Worm (Caenorhabditis elegans): ENCODE data around the gene K11D12.14.

The K11D12.14 gene

DNA sequence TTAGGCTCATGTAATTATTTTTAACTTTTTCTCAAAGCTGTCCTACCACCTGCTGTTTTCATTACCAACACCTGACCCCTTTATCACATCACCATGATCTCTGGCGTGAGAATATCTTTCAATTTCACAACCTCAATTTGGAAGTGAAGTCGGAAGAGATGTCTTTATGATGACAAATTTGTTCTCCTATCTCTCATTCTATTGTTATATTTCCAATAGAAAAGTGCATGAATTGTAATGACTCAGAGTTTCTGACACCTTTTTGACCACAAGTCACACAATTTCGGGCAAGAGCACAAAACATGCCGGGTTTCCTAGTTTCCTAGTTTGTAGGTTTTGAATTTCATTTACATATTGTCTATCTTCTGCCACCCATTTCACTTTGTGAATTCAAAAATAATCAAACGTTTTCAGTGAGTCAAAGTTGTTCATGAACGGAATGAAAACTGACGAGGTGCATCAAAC lies 30.6 kb upstream of the K11D12.14 start, which contains the start of gene srr-4:
Gene srr-4, plus strand, starts transcription at position 415 of the 465 bp plus-strand sequence.
- TF ChIP-seq skn-1 (tag; optimal IDR thresholded peaks at IDR 0.05) (peak; percentile 39), egl-27 (tag; optimal IDR thresholded peaks at IDR 0.05) (no peak), fos-1 (tag; optimal IDR thresholded peaks at IDR 0.05) (peak; percentile 66), nhr-129 (tag; optimal IDR thresholded peaks at IDR 0.05) (no peak), sma-9 (GFP tag; optimal IDR thresholded peaks at IDR 0.05) (peak; percentile 18), sma-9 (tag; optimal IDR thresholded peaks at IDR 0.05) (no peak), lin-13 (GFP tag; optimal IDR thresholded peaks at IDR 0.05) (no peak), mbf-1 (tag; optimal IDR thresholded peaks at IDR 0.05) (no peak)

DNA sequence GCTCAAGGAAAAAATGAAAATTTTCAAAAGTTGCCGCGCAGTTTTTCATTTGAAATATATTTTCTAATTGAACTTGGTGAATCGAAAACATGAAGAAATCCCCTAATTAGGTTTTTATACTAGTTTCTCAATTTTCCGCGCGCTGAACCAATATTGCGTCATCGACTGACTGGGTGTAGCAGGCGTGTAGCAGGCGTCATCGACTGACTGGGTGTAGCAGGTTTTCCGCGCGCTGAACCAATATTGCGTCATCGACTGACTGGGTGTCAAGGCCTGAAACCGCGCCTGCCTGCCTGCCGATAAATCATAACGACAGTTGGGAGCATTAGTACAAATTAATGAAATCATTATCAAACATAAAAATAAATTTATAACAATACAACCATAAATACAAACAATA lies 26.1 kb upstream of the K11D12.14 start:
- no peak for TF ChIP-seq unc-39 (tag; optimal IDR thresholded peaks at IDR 0.05)
- TF ChIP-seq lin-13 (GFP tag; optimal IDR thresholded peaks at IDR 0.05), result no peak
- no peak for TF ChIP-seq sma-3 (GFP tag; optimal IDR thresholded peaks at IDR 0.05)
- no peak for TF ChIP-seq ztf-4 (tag; optimal IDR thresholded peaks at IDR 0.05)
- TF ChIP-seq peb-1 (tag; optimal IDR thresholded peaks at IDR 0.05), result no peak
- TF ChIP-seq nhr-11 (tag; optimal IDR thresholded peaks at IDR 0.05), result no peak
- no peak for TF ChIP-seq mab-5 (tag; optimal IDR thresholded peaks at IDR 0.05)
- no peak for TF ChIP-seq nhr-12 (tag; optimal IDR thresholded peaks at IDR 0.05)
- no peak for TF ChIP-seq unc-62 (GFP tag; optimal IDR thresholded peaks at IDR 0.05)
- no peak for TF ChIP-seq lin-39 (tag; optimal IDR thresholded peaks at IDR 0.05)
- TF ChIP-seq F13H6.1 (tag; optimal IDR thresholded peaks at IDR 0.05), result no peak

DNA sequence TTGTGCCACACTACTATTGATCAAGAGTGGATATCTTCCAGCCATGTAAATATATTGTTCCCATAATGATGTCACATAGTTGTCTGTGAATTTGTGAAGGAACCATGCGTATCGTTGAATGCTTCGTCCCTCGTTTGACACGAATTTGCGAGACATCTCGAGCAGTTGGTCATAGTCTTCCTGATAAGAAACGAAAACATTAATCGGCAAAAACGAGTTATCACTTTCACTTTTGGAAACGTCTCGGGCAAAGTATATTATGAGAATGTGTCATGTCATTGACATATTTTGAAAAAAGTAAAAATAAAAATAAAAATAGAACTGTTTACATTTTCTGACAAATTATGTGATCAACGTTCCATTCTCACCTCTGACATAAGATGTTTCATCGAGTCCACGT lies 23.0 kb upstream of the K11D12.14 start:
- TF ChIP-seq ztf-1 (GFP tag; conservative IDR thresholded peaks at IDR 0.05) (no peak), F13H6.1 (tag; optimal IDR thresholded peaks at IDR 0.05) (peak; percentile 22), crh-2 (tag; optimal IDR thresholded peaks at IDR 0.05) (peak; percentile 44), Y55F3AM.14 (GFP tag; optimal IDR thresholded peaks at IDR 0.05) (peak; percentile 11), sma-9 (GFP tag; optimal IDR thresholded peaks at IDR 0.05) (peak; percentile 5), sma-9 (tag; optimal IDR thresholded peaks at IDR 0.05) (no peak), fos-1 (tag; optimal IDR thresholded peaks at IDR 0.05) (peak; percentile 92)

DNA sequence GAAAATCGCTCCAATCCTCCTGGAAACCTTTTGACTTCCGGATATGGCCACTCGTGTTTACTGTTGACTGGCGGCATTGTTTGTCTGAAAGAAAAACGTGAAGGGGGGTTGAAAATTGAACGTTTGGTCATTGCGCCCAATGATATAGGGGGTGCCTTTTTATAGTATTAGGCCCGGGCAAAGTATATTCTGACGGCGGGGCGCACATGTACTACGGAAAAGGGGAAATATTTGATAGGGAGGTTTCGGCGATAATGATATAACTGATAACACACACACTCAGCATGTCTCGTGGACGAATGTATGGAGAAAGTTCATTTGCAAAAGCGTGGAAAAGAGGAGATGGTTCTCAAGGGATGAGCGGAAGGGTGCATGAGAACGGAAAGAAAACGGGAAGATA lies 21.8 kb upstream of the K11D12.14 start, which contains the start of gene cpt-4:
Gene cpt-4, minus strand, starts transcription at position 84 of the 400 bp plus-strand sequence.
- TF ChIP-seq sem-4 (tag; optimal IDR thresholded peaks at IDR 0.05) (no peak), ztf-11 (tag; optimal IDR thresholded peaks at IDR 0.05) (no peak), nhr-23 (tag; optimal IDR thresholded peaks at IDR 0.05) (no peak), Y55F3AM.14 (GFP tag; optimal IDR thresholded peaks at IDR 0.05) (peak; percentile 58), mdl-1 (tag; optimal IDR thresholded peaks at IDR 0.05) (peak; percentile 10 to 24), sma-9 (GFP tag; optimal IDR thresholded peaks at IDR 0.05) (peak; percentile 80), sma-9 (tag; optimal IDR thresholded peaks at IDR 0.05) (no peak), F13H6.1 (tag; optimal IDR thresholded peaks at IDR 0.05) (peak; percentile 25), elt-1 (tag; optimal IDR thresholded peaks at IDR 0.05) (no peak), nhr-21 (tag; optimal IDR thresholded peaks at IDR 0.05) (peak; percentile 10), crh-2 (tag; optimal IDR thresholded peaks at IDR 0.05) (peak; percentile 47), fos-1 (tag; optimal IDR thresholded peaks at IDR 0.05) (peak; percentile 92)

DNA sequence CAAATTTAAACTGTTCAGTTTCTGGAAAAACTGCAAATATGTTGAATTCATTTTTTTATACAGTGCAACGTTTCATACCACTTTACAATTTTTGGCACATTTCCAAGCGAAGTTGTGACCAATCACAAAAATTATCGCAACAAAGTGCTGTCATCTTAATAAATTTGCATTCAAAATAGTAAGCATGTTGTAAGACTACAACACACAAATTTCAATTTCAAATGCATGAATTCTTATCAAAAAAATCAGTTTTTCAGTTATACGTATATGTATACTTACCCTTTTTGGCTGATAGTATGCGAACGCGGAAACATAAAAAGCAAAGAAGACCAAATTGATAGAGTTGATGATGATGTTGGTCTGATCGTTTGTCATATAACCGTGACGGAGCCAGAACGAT lies 19.2 kb upstream of the K11D12.14 start:
- TF ChIP-seq crh-2 (tag; optimal IDR thresholded peaks at IDR 0.05), result peak; percentile 44
- TF ChIP-seq R02D3.7 (tag; optimal IDR thresholded peaks at IDR 0.05), result no peak
- TF ChIP-seq egl-27 (tag; optimal IDR thresholded peaks at IDR 0.05), result no peak
- peak; percentile 13 for TF ChIP-seq F13H6.1 (tag; optimal IDR thresholded peaks at IDR 0.05)
- TF ChIP-seq ceh-82 (tag; optimal IDR thresholded peaks at IDR 0.05), result no peak
- no peak for TF ChIP-seq aly-2 (tag; optimal IDR thresholded peaks at IDR 0.05)
- TF ChIP-seq sma-9 (GFP tag; optimal IDR thresholded peaks at IDR 0.05), result peak; percentile 29
- no peak for TF ChIP-seq sma-9 (tag; optimal IDR thresholded peaks at IDR 0.05)
- TF ChIP-seq fos-1 (tag; optimal IDR thresholded peaks at IDR 0.05), result peak; percentile 97
- no peak for TF ChIP-seq ztf-4 (tag; optimal IDR thresholded peaks at IDR 0.05)

DNA sequence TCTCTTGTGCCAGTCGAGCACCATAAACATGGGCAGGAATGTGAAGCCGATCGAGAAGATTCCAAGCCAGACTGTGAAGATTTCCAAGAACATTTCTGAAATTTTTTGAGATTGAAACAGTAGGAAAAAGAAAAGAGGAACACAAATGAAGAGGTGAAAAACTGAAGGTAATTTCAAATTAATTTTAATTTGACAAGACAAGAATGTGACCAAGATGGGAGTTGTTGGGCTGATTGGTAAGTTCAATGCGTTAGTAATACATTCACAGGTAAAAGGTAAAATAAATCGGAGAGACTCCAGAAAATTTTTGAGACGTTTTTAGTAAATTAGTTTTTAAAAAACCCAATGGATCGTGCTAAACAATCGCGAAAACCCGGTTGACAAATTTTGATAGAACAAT lies 18.7 kb upstream of the K11D12.14 start, which contains the start of gene swt-7:
Gene swt-7, minus strand, starts transcription at position 101 of the 400 bp plus-strand sequence.
- TF ChIP-seq ceh-82 (tag; optimal IDR thresholded peaks at IDR 0.05) (no peak), skn-1 (tag; optimal IDR thresholded peaks at IDR 0.05) (no peak), F13H6.1 (tag; optimal IDR thresholded peaks at IDR 0.05) (no peak), C34F6.9 (tag; optimal IDR thresholded peaks at IDR 0.05) (no peak), nhr-129 (tag; optimal IDR thresholded peaks at IDR 0.05) (no peak), nhr-21 (tag; optimal IDR thresholded peaks at IDR 0.05) (no peak), lsy-2 (tag; optimal IDR thresholded peaks at IDR 0.05) (no peak), ztf-11 (tag; optimal IDR thresholded peaks at IDR 0.05) (no peak), sma-9 (GFP tag; optimal IDR thresholded peaks at IDR 0.05) (no peak), sma-9 (tag; optimal IDR thresholded peaks at IDR 0.05) (no peak), ceh-16 (tag; optimal IDR thresholded peaks at IDR 0.05) (no peak), snpc-4 (tag; optimal IDR thresholded peaks at IDR 0.05) (no peak), ZK546.5 (tag; optimal IDR thresholded peaks at IDR 0.05) (no peak), sem-4 (tag; optimal IDR thresholded peaks at IDR 0.05) (no peak), nhr-12 (tag; optimal IDR thresholded peaks at IDR 0.05) (no peak), peb-1 (tag; optimal IDR thresholded peaks at IDR 0.05) (no peak), elt-1 (tag; optimal IDR thresholded peaks at IDR 0.05) (no peak), sma-3 (GFP tag; optimal IDR thresholded peaks at IDR 0.05) (no peak)
